Worm (Caenorhabditis elegans) whole organism, dauer: Measurements from ENCODE around the gene F21D9.8.

ENCODE experiments used
- unc-62 ChIP-seq: sonication (generic microtip); optimal IDR thresholded peaks from 2 replicates; lab custom pipeline; 2017; ENCODE audit warnings: missing biosample characterization, missing genetic modification reagents, missing genetic modification characterization

Gene F21D9.8

DNA sequence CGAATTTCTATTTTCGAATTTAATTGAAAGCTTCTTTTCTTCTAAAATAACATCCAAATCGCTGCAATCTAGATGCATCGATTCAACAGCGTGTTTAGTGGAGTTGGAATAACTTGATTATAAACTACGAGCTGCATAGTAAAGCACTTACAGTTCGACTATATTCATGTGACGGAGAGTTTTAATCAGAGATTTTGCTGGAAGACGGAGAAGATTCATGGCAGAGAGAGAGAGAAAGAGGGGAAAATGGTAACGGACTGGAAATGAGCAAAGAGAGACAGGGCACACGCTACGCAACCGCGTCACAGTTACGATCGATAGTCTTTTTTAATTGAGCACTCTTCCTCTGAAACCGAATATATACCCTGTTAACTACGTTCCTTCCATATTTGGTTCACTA is 46.3 kb downstream of the F21D9.8 start, which contains the start of gene fbxb-116:
Gene fbxb-116, plus strand, starts transcription at position 301 of the 400 bp plus-strand sequence.
- TF ChIP-seq unc-62 (GFP tag; lab: Kevin White, UChicago): no peak

DNA sequence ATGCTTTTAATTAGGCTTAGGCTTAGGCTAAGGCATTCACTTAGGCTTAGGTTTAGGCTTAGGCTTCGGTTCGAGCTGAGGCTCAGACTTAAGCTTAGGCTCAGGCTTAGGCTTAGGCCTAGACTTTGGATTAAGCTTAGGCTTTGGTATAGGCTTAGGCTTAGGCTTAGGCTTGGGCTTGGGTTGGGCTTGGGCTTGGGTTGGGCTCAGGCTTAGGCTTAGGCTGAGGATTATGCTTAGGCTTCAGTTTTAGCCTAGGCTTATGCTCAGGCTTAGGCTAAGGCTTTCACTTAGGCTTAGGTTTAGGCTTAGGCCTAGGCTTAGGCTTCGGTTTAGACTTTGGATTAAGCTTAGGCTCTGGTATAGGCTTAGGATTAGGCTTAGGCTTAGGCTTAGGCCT is 48.6 kb downstream of the F21D9.8 start:
- TF ChIP-seq unc-62 (GFP tag; lab: Kevin White, UChicago): no peak

DNA sequence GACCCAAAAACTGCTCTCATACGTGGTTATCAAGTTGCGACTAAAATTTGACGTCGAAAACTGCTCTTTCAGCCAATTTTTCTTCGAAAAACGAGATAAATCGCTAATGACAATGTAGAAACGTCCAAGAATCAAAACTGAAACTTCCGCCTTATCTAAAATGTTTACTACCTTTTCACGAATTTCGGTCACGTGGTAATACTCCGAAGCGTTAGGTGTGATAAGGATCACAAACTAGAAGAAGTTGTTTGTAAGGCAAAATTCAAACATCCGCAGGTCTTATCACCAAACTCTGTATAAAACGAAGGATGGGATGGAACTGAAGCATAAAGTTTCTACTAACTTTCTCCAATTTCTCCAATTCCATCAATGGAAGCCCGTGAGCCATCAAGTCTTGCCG is 49.4 kb downstream of the F21D9.8 start, which contains the start of gene sqst-3:
Gene sqst-3, plus strand, starts transcription at position 370 of the 400 bp plus-strand sequence.
- TF ChIP-seq unc-62 (GFP tag; lab: Kevin White, UChicago): no peak
